Worm (Caenorhabditis elegans) whole organism, late embryonic: ENCODE data around the gene F44F4.3.
"Not testable (repeated sequence)": the region's sequence is repeated elsewhere in the genome, so short reads cannot be mapped to it uniquely, and the experiment has no call there.

Source experiments
- K02D7.2 ChIP-seq: sonication (generic microtip); optimal IDR thresholded peaks from 2 replicates; lab custom pipeline; 2017; ENCODE audit warnings: mild to moderate bottlenecking, missing genetic modification characterization, missing compliant biosample characterization
- T23F11.4 ChIP-seq: fragments of 200-800 bp; sonication (Bioruptor generic); optimal IDR thresholded peaks from 2 replicates; lab custom pipeline; 2018; ENCODE audit warnings: mild to moderate bottlenecking, missing genetic modification characterization, missing compliant biosample characterization
- Y22D7AL.16 ChIP-seq: sonication (generic microtip); optimal IDR thresholded peaks from 2 replicates; lab custom pipeline; 2016; ENCODE audit warnings: missing genetic modification characterization, missing compliant biosample characterization
- ahr-1 ChIP-seq: sonication (generic microtip); optimal IDR thresholded peaks from 2 replicates; lab custom pipeline; 2016; ENCODE audit warnings: missing genetic modification characterization, missing compliant biosample characterization
- ama-1 ChIP-seq: fragments of 150-350 bp; optimal IDR thresholded peaks from 2 replicates; lab custom pipeline; 2014
- ceh-18 ChIP-seq: sonication (generic microtip); optimal IDR thresholded peaks from 2 replicates; lab custom pipeline; 2016; ENCODE audit warnings: missing genetic modification characterization, missing compliant biosample characterization
- ceh-22 ChIP-seq: sonication (generic microtip); optimal IDR thresholded peaks from 2 replicates; lab custom pipeline; 2017; ENCODE audit warnings: missing biosample characterization, missing genetic modification characterization
- ceh-24 ChIP-seq: sonication (generic microtip); optimal IDR thresholded peaks from 2 replicates; lab custom pipeline; 2016; ENCODE audit warnings: mild to moderate bottlenecking, missing genetic modification characterization, missing compliant biosample characterization
- ceh-30 ChIP-seq: fragments of 150-350 bp; optimal IDR thresholded peaks from 2 replicates; lab custom pipeline; 2014; ENCODE audit warnings: missing biosample characterization, missing genetic modification characterization
- ceh-34 ChIP-seq: sonication (generic microtip); optimal IDR thresholded peaks from 2 replicates; lab custom pipeline; 2016; ENCODE audit warnings: mild to moderate bottlenecking, missing genetic modification characterization, missing compliant biosample characterization
- ceh-45 ChIP-seq: fragments of 200-800 bp; sonication (Bioruptor generic); IDR thresholded peaks from 2 replicates; pipeline ENCODE4 v1.3.6; 2022; ENCODE audit warnings: missing genetic modification reagents, missing genetic modification characterization, missing compliant biosample characterization
- ceh-6 ChIP-seq: fragments of 200-800 bp; sonication (Bioruptor generic); optimal IDR thresholded peaks from 2 replicates; lab custom pipeline; 2018; ENCODE audit warnings: mild to moderate bottlenecking, missing genetic modification characterization, missing compliant biosample characterization
- ceh-9 ChIP-seq: sonication (generic microtip); optimal IDR thresholded peaks from 2 replicates; lab custom pipeline; 2016; ENCODE audit warnings: mild to moderate bottlenecking, missing genetic modification characterization, inconsistent platforms, missing compliant biosample characterization
- che-1 ChIP-seq: sonication (generic microtip); optimal IDR thresholded peaks from 2 replicates; lab custom pipeline; 2016; ENCODE audit warnings: mild to moderate bottlenecking, missing genetic modification characterization, missing compliant biosample characterization
- elt-2 ChIP-seq: sonication (generic microtip); optimal IDR thresholded peaks from 2 replicates; lab custom pipeline; 2016; ENCODE audit warnings: missing genetic modification reagents, missing genetic modification characterization, missing compliant biosample characterization
- elt-4 ChIP-seq: sonication (generic microtip); optimal IDR thresholded peaks from 2 replicates; lab custom pipeline; 2016; ENCODE audit warnings: missing genetic modification characterization, missing compliant biosample characterization
- ets-4 ChIP-seq: sonication (generic microtip); optimal IDR thresholded peaks from 2 replicates; lab custom pipeline; 2016; ENCODE audit warnings: missing genetic modification characterization, missing compliant biosample characterization
- eyg-1 ChIP-seq: sonication (generic microtip); optimal IDR thresholded peaks from 2 replicates; lab custom pipeline; 2016; ENCODE audit warnings: missing genotype, missing genetic modification characterization, missing compliant biosample characterization
- fax-1 ChIP-seq: sonication (generic microtip); optimal IDR thresholded peaks from 2 replicates; lab custom pipeline; 2016; ENCODE audit warnings: missing genotype, missing genetic modification characterization, missing compliant biosample characterization
- fkh-6 ChIP-seq: sonication (generic microtip); optimal IDR thresholded peaks from 2 replicates; lab custom pipeline; 2016; ENCODE audit warnings: missing genetic modification characterization, missing compliant biosample characterization
- gmeb-2 ChIP-seq: sonication (generic microtip); optimal IDR thresholded peaks from 2 replicates; lab custom pipeline; 2016; ENCODE audit warnings: missing genetic modification characterization, inconsistent platforms, missing compliant biosample characterization
- hlh-6 ChIP-seq: sonication (generic microtip); optimal IDR thresholded peaks from 2 replicates; lab custom pipeline; 2016; ENCODE audit warnings: missing genotype, missing genetic modification characterization, missing compliant biosample characterization
- hlh-8 ChIP-seq: sonication (generic microtip); optimal IDR thresholded peaks from 2 replicates; lab custom pipeline; 2016; ENCODE audit warnings: missing genotype, missing genetic modification characterization, missing compliant biosample characterization
- lin-11 ChIP-seq: fragments of 200-800 bp; sonication (Bioruptor generic); optimal IDR thresholded peaks from 2 replicates; lab custom pipeline; 2018; ENCODE audit warnings: mild to moderate bottlenecking, missing genetic modification characterization, missing compliant biosample characterization
- nfya-1 ChIP-seq: sonication (generic microtip); optimal IDR thresholded peaks from 2 replicates; lab custom pipeline; 2017; ENCODE audit warnings: missing genetic modification characterization, mild to moderate bottlenecking, missing compliant biosample characterization, antibody characterized with exemption, moderate library complexity
- nhr-11 ChIP-seq: fragments of 150-350 bp; optimal IDR thresholded peaks from 2 replicates; lab custom pipeline; 2014; ENCODE audit warnings: missing biosample characterization, missing genetic modification characterization
- npax-4 ChIP-seq: sonication (generic microtip); optimal IDR thresholded peaks from 2 replicates; lab custom pipeline; 2016; ENCODE audit warnings: missing genetic modification characterization, missing compliant biosample characterization
- pax-1 ChIP-seq: fragments of 150-350 bp; optimal IDR thresholded peaks from 2 replicates; lab custom pipeline; 2014; ENCODE audit warnings: missing biosample characterization, missing genetic modification characterization
- ref-2 ChIP-seq: sonication (generic microtip); optimal IDR thresholded peaks from 2 replicates; lab custom pipeline; 2016; ENCODE audit warnings: missing genetic modification characterization, missing compliant biosample characterization
- sox-2 ChIP-seq: fragments of 200-800 bp; sonication (Bioruptor generic); IDR thresholded peaks from 2 replicates; pipeline ENCODE4 v1.3.6; 2022; ENCODE audit warnings: missing genetic modification reagents, missing genetic modification characterization, missing compliant biosample characterization
- unc-3 ChIP-seq, 2 experiments: fragments of 200-800 bp in 1 of 2; sonication (Bioruptor generic) in 1 of 2; sonication (generic microtip) in 1 of 2; conservative IDR thresholded peaks in 1 of 2; optimal IDR thresholded peaks in 1 of 2; 2 replicates each; pipeline versions ENCODE4 v1.3.6 to Lab custom; 2016 to 2022; ENCODE audit warnings: missing compliant biosample characterization in 2 of 2, missing genetic modification characterization in 2 of 2, missing genetic modification reagents in 1 of 2
- unc-42 ChIP-seq: sonication (generic microtip); optimal IDR thresholded peaks from 2 replicates; lab custom pipeline; 2016; ENCODE audit warnings: missing genotype, missing genetic modification characterization, missing compliant biosample characterization
- unc-55 ChIP-seq: sonication (generic microtip); optimal IDR thresholded peaks from 2 replicates; lab custom pipeline; 2017; ENCODE audit warnings: missing biosample characterization, missing genetic modification reagents, missing genetic modification characterization
- zip-5 ChIP-seq: sonication (generic microtip); optimal IDR thresholded peaks from 2 replicates; lab custom pipeline; 2016; ENCODE audit warnings: missing genetic modification characterization, missing compliant biosample characterization
- ztf-16 ChIP-seq: sonication (generic microtip); optimal IDR thresholded peaks from 2 replicates; lab custom pipeline; 2017; ENCODE audit warnings: missing genetic modification characterization, missing compliant biosample characterization

The F44F4.3 gene

ce11 chrII:10923948-10924347, 38.2 kb upstream of the F44F4.3 start, which contains the start of gene Y19D2B.2:
Y19D2B.2 (plus strand) TSS chrII:10924248.
- TF ChIP-seq ceh-6 (GFP tag; lab: Kevin White, UChicago) (no peak), ceh-22 (tag; lab: Kevin White, UChicago) (no peak), sox-2 (no peak), elt-4 (tag; lab: Kevin White, UChicago) (no peak), hlh-6 (tag; lab: Kevin White, UChicago) (no peak), ceh-9 (tag; lab: Kevin White, UChicago) (no peak), unc-42 (no peak), nhr-11 (no peak), unc-3 (GFP tag; conservative IDR thresholded peaks at IDR 0.05; lab: Robert Waterston, UW) (no peak), unc-3 (tag; optimal IDR thresholded peaks at IDR 0.05; lab: Kevin White, UChicago) (no peak), ahr-1 (tag; lab: Kevin White, UChicago) (no peak), ref-2 (tag; lab: Kevin White, UChicago) (no peak), K02D7.2 (tag; lab: Kevin White, UChicago) (no peak), ceh-24 (no peak)

DNA sequence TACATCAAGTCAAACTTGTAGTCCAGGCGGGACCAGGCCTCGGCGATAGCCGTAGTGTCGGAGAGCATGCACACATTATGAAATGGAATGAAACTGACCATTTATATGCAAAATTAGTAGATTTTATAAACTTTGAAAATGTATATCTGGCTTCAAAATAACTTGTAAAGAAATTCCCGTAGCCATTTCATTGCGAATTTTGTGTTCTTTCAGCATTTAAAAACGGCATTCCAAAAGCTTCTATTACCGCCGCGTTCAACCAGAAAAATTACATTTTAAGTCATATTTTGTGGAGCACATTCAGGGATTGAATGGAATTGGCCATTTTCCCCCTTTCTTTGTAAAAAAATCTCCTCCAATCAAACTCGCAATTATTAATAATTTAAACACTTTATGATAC, 37.2 kb upstream of the F44F4.3 start, which contains the start of gene Y19D2B.1:
Y19D2B.1 (minus strand) TSS at position 101 of the 400 bp plus-strand sequence.
- not testable (repeated sequence) for TF ChIP-seq ztf-16, ref-2, ahr-1 (tag; lab: Kevin White, UChicago)

DNA sequence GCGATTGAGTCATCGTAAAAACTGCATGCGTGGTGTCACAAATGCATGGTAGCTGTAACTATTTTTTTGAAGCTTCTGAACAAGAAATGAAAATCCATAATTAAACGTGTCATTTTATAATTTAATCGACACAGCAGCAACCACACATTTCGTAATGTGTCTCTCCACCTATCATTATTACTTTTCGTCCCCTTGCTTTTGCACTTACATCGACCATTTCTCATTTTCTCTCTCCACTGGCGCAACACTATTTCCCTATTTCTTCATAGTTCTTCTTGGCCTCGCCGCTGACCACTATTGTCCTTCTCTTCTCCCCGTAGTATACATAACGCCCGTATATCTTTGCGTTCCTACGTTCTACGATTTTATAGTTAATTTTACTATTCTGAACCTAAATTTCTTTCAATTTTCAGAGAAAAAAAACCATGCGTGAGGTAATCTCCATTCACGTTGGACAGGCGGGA, 32.6 kb upstream of the F44F4.3 start, which contains the start of gene tba-4:
tba-4 (plus strand) TSS at position 414 of the 464 bp plus-strand sequence.
- TF ChIP-seq ceh-30 (no peak), fax-1 (tag; lab: Kevin White, UChicago) (no peak), eyg-1 (tag; lab: Kevin White, UChicago) (no peak), ets-4 (no peak), hlh-6 (tag; lab: Kevin White, UChicago) (no peak), unc-55 (GFP tag; lab: Kevin White, UChicago) (no peak), zip-5 (tag; lab: Kevin White, UChicago) (no peak), ceh-18 (tag; lab: Kevin White, UChicago) (no peak), sox-2 (no peak), fkh-6 (tag; lab: Kevin White, UChicago) (no peak), elt-2 (tag; lab: Kevin White, UChicago) (no peak), ztf-16 (tag; lab: Kevin White, UChicago) (no peak), lin-11 (tag; lab: Kevin White, UChicago) (no peak), elt-4 (tag; lab: Kevin White, UChicago) (no peak), pax-1 (tag; lab: Kevin White, UChicago) (no peak), gmeb-2 (tag; lab: Kevin White, UChicago) (no peak), che-1 (tag; lab: Kevin White, UChicago) (no peak), ceh-45 (GFP tag; lab: Robert Waterston, UW) (no peak), unc-42 (no peak)

DNA sequence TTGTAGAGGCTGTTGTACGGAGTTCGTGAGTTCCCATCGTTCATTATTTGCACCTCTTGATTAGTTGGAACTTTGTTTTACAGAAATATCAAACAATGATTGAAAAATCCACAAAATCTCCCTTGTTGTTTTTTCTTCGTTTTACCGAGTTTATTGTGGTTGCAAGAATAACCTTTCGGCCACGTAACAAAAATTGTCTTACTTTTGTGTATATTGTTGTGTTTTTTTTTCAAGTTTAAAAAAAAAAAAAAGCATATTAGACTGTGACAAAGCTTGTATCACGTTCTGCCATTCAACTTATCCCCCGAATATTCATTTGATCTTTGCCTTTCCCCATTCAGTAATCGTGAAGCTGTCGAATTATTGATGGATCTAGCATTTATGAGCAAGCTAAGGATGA, 31.5 kb upstream of the F44F4.3 start, which contains the start of gene F44F4.10:
F44F4.10 (minus strand) TSS at position 101 of the 400 bp plus-strand sequence.
- TF ChIP-seq npax-4 (tag; lab: Kevin White, UChicago), result no peak

DNA sequence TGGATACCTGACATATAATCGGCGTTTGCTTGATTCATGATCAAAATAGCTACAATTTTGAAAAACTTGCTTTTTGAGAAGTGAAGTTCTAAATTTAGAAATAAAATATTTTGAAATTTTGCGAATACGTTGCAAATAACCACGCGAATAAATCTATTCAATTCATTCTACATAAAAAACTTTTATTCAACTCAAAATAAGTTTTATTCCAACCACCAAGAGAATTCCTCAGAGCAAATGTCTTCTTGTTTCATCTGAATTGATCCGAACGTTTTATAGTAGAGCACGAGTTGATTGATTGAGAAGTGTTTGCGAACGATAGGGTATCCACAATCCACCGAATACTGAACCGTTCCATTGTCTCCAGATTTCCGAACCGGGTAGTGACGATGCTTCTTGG, 30.0 kb upstream of the F44F4.3 start, which contains the start of gene F44F4.9:
F44F4.9 (minus strand) TSS at position 101 of the 400 bp plus-strand sequence.
- TF ChIP-seq fkh-6 (tag; lab: Kevin White, UChicago), result no peak

DNA sequence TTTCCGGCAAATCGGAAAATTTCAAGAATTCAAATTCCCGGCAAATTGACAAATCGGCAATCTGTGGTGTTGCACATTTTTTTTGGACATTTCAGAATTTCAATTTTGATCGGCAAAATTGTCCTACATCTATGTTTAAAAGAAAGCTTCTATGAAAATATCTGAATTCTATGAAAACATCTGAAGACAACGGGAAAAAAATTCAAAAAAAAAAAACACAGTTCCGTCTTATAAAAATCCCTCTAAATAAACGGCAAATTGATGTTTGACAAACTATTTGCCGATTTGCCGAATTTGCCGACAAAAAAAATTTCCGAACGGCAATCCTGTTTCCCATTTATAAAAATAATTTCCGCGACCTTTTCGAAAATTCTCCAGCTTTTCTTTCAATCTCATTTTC, 28.6 kb upstream of the F44F4.3 start, which contains the start of gene F44F4.15:
F44F4.15 (plus strand) TSS at position 301 of the 400 bp plus-strand sequence.
- TF ChIP-seq gmeb-2 (tag; lab: Kevin White, UChicago) (no peak), ets-4 (no peak), ahr-1 (tag; lab: Kevin White, UChicago) (no peak), ceh-34 (no peak), ama-1 (lab: Kevin White, UChicago) (no peak), T23F11.4 (no peak), hlh-8 (tag; lab: Kevin White, UChicago) (no peak), ceh-30 (no peak), Y22D7AL.16 (tag; lab: Kevin White, UChicago) (no peak), nfya-1 (tag; lab: Kevin White, UChicago) (no peak), pax-1 (tag; lab: Kevin White, UChicago) (no peak), nhr-11 (no peak)
